Worm (Caenorhabditis elegans) whole organism, mixed stage, embryonic: ENCODE data around the gene rpb-6.

Source experiments
- M03D4.4 ChIP-seq: sonication (generic microtip); optimal IDR thresholded peaks from 2 replicates; lab custom pipeline; 2017; ENCODE audit warnings: mild to moderate bottlenecking, missing genetic modification characterization, missing compliant biosample characterization
- bed-3 ChIP-seq: fragments of 200-800 bp; sonication (Bioruptor generic); optimal IDR thresholded peaks from 3 replicates; lab custom pipeline; 2018; ENCODE audit warnings: mild to moderate bottlenecking, missing genetic modification characterization, moderate library complexity, missing compliant biosample characterization
- ceh-39 ChIP-seq: fragments of 150-350 bp; optimal IDR thresholded peaks from 2 replicates; lab custom pipeline; 2014; ENCODE audit warnings: missing biosample characterization, missing genetic modification characterization
- ceh-43 ChIP-seq: fragments of 200-800 bp; sonication (Bioruptor generic); optimal IDR thresholded peaks from 2 replicates; lab custom pipeline; 2018; ENCODE audit warnings: mild to moderate bottlenecking, missing genetic modification characterization, moderate library complexity, missing compliant biosample characterization
- ces-1 ChIP-seq: fragments of 150-350 bp; optimal IDR thresholded peaks from 2 replicates; lab custom pipeline; 2014; ENCODE audit warnings: missing biosample characterization, missing genetic modification reagents, missing genetic modification characterization
- cnd-1 ChIP-seq: fragments of 200-800 bp; sonication (Bioruptor generic); optimal IDR thresholded peaks from 2 replicates; lab custom pipeline; 2018; ENCODE audit warnings: mild to moderate bottlenecking, missing genetic modification characterization, missing compliant biosample characterization
- drap-1 ChIP-seq: fragments of 200-800 bp; sonication (Bioruptor generic); optimal IDR thresholded peaks from 3 replicates; lab custom pipeline; 2018; ENCODE audit warnings: mild to moderate bottlenecking, missing genetic modification characterization, missing compliant biosample characterization
- elt-1 ChIP-seq: sonication (generic microtip); optimal IDR thresholded peaks from 2 replicates; lab custom pipeline; 2017; ENCODE audit warnings: missing genetic modification characterization, mild to moderate bottlenecking, missing compliant biosample characterization, antibody characterized with exemption, moderate library complexity, borderline replicate concordance; ENCODE audit not compliant: insufficient read depth
- elt-3 ChIP-seq: fragments of 150-350 bp; optimal IDR thresholded peaks from 2 replicates; lab custom pipeline; 2014; ENCODE audit warnings: missing biosample characterization, missing genetic modification characterization
- flh-1 ChIP-seq: fragments of 200-800 bp; sonication (Bioruptor generic); optimal IDR thresholded peaks from 2 replicates; lab custom pipeline; 2018; ENCODE audit warnings: mild to moderate bottlenecking, missing genetic modification characterization, moderate library complexity, missing compliant biosample characterization
- ham-2 ChIP-seq: fragments of 200-800 bp; sonication (Bioruptor generic); optimal IDR thresholded peaks from 2 replicates; lab custom pipeline; 2018; ENCODE audit warnings: mild to moderate bottlenecking, missing genetic modification characterization, missing compliant biosample characterization
- hlh-1 ChIP-seq: fragments of 150-350 bp; optimal IDR thresholded peaks from 2 replicates; lab custom pipeline; 2014; ENCODE audit warnings: missing biosample characterization, missing genetic modification reagents, missing genetic modification characterization
- lin-13 ChIP-seq: fragments of 150-350 bp; optimal IDR thresholded peaks from 2 replicates; lab custom pipeline; 2014; ENCODE audit warnings: missing biosample characterization, missing genetic modification characterization
- lin-32 ChIP-seq: fragments of 200-800 bp; sonication (Bioruptor generic); optimal IDR thresholded peaks from 2 replicates; lab custom pipeline; 2018; ENCODE audit warnings: mild to moderate bottlenecking, missing genetic modification characterization, missing compliant biosample characterization
- lsy-2 ChIP-seq: fragments of 150-350 bp; optimal IDR thresholded peaks from 2 replicates; lab custom pipeline; 2014; ENCODE audit warnings: missing biosample characterization, missing genetic modification characterization
- mab-5 ChIP-seq: fragments of 150-350 bp; optimal IDR thresholded peaks from 2 replicates; lab custom pipeline; 2014; ENCODE audit warnings: missing biosample characterization, missing genetic modification characterization
- mep-1 ChIP-seq: fragments of 150-350 bp; optimal IDR thresholded peaks from 2 replicates; lab custom pipeline; 2017; ENCODE audit warnings: missing biosample characterization, missing genetic modification reagents, missing genetic modification characterization, inconsistent platforms
- mls-2 ChIP-seq: sonication (generic microtip); optimal IDR thresholded peaks from 2 replicates; lab custom pipeline; 2016; ENCODE audit warnings: mild to moderate bottlenecking, missing genetic modification characterization, moderate library complexity, missing compliant biosample characterization
- nhr-12 ChIP-seq: fragments of 150-350 bp; optimal IDR thresholded peaks from 2 replicates; lab custom pipeline; 2014; ENCODE audit warnings: missing biosample characterization, missing genetic modification characterization
- nhr-2 ChIP-seq: fragments of 150-350 bp; optimal IDR thresholded peaks from 2 replicates; lab custom pipeline; 2014; ENCODE audit warnings: missing biosample characterization, missing genetic modification characterization
- nhr-237 ChIP-seq: fragments of 150-350 bp; optimal IDR thresholded peaks from 2 replicates; lab custom pipeline; 2014; ENCODE audit warnings: missing biosample characterization, missing genetic modification characterization
- nhr-28 ChIP-seq: fragments of 150-350 bp; optimal IDR thresholded peaks from 2 replicates; lab custom pipeline; 2014; ENCODE audit warnings: missing biosample characterization, missing genetic modification characterization
- nhr-76 ChIP-seq: sonication (generic microtip); optimal IDR thresholded peaks from 2 replicates; lab custom pipeline; 2017; ENCODE audit warnings: missing biosample characterization, missing genetic modification characterization
- pha-4 ChIP-seq: fragments of 150-350 bp; optimal IDR thresholded peaks from 2 replicates; lab custom pipeline; 2018; ENCODE audit warnings: missing biosample characterization, missing genetic modification reagents, missing genetic modification characterization
- sem-2 ChIP-seq: fragments of 200-800 bp; sonication (Bioruptor generic); optimal IDR thresholded peaks from 2 replicates; lab custom pipeline; 2018; ENCODE audit warnings: mild to moderate bottlenecking, missing genetic modification characterization, missing compliant biosample characterization
- snpc-4 ChIP-seq: fragments of 150-350 bp; optimal IDR thresholded peaks from 2 replicates; lab custom pipeline; 2014; ENCODE audit warnings: missing biosample characterization, missing genetic modification characterization
- sptf-1 ChIP-seq: sonication (generic microtip); optimal IDR thresholded peaks from 2 replicates; lab custom pipeline; 2017; ENCODE audit warnings: mild to moderate bottlenecking, missing genetic modification characterization, moderate library complexity, missing compliant biosample characterization
- tbx-8 ChIP-seq: fragments of 200-800 bp; sonication (Bioruptor generic); optimal IDR thresholded peaks from 2 replicates; lab custom pipeline; 2018; ENCODE audit warnings: mild to moderate bottlenecking, missing genetic modification characterization, moderate library complexity, missing compliant biosample characterization
- unc-120 ChIP-seq: sonication (generic microtip); optimal IDR thresholded peaks from 2 replicates; lab custom pipeline; 2017; ENCODE audit warnings: missing genetic modification characterization, missing compliant biosample characterization; ENCODE audit not compliant: poor library complexity, severe bottlenecking
- unc-39 ChIP-seq: fragments of 150-350 bp; optimal IDR thresholded peaks from 2 replicates; lab custom pipeline; 2014; ENCODE audit warnings: missing biosample characterization, missing genetic modification characterization
- unc-62 ChIP-seq: fragments of 150-350 bp; optimal IDR thresholded peaks from 2 replicates; lab custom pipeline; 2014; ENCODE audit warnings: missing biosample characterization, missing genetic modification reagents, missing genetic modification characterization
- zip-8 ChIP-seq: fragments of 150-350 bp; optimal IDR thresholded peaks from 2 replicates; lab custom pipeline; 2014; ENCODE audit warnings: missing biosample characterization, missing genetic modification characterization
- ztf-11 ChIP-seq: fragments of 150-350 bp; optimal IDR thresholded peaks from 2 replicates; lab custom pipeline; 2014; ENCODE audit warnings: missing biosample characterization, missing genetic modification characterization

The rpb-6 gene

ce11 chrII:10547803-10548693 lies 31.1 kb upstream of the rpb-6 start:
- no peak for TF ChIP-seq flh-1 (GFP tag; lab: Kevin White, UChicago)
- TF ChIP-seq sem-2 (GFP tag; lab: Kevin White, UChicago): no peak
- TF ChIP-seq lsy-2: no peak
- TF ChIP-seq zip-8 (tag; lab: Kevin White, UChicago): no peak
- no peak for TF ChIP-seq elt-3 (tag; lab: Kevin White, UChicago)
- no peak for TF ChIP-seq mab-5 (tag; lab: Kevin White, UChicago)
- TF ChIP-seq tbx-8 (GFP tag; lab: Kevin White, UChicago): no peak
- peak; percentile 5 for TF ChIP-seq M03D4.4
- TF ChIP-seq ces-1 (GFP tag; lab: Kevin White, UChicago): no peak
- no peak for TF ChIP-seq ham-2 (GFP tag; lab: Kevin White, UChicago)
- no peak for TF ChIP-seq hlh-1
- peak; percentile 11 for TF ChIP-seq sptf-1 (tag; lab: Kevin White, UChicago)
- TF ChIP-seq ceh-39 (tag; lab: Kevin White, UChicago): no peak
- TF ChIP-seq unc-39 (tag; lab: Kevin White, UChicago): no peak
- peak; percentile 56 for TF ChIP-seq cnd-1 (tag; lab: Kevin White, UChicago)
- no peak for TF ChIP-seq lin-32 (GFP tag; lab: Kevin White, UChicago)

- TF ChIP-seq elt-1 (tag; lab: Kevin White, UChicago): no peak
- peak; percentile 32 for TF ChIP-seq lin-32 (GFP tag; lab: Kevin White, UChicago)
- TF ChIP-seq bed-3 (GFP tag; lab: Kevin White, UChicago): no peak
- no peak for TF ChIP-seq nhr-76 (tag; lab: Kevin White, UChicago)
- peak; percentile 85 for TF ChIP-seq pha-4 (tag; lab: Kevin White, UChicago)
- TF ChIP-seq ceh-43 (GFP tag; lab: Kevin White, UChicago): no peak
- no peak for TF ChIP-seq snpc-4 (tag; lab: Kevin White, UChicago)
- TF ChIP-seq cnd-1 (tag; lab: Kevin White, UChicago): peak; percentile 63
- peak; percentile 68 for TF ChIP-seq ztf-11 (tag; lab: Kevin White, UChicago)
- peak; percentile 67 for TF ChIP-seq lin-13 (tag; lab: Kevin White, UChicago)
- peak; percentile 55 for TF ChIP-seq nhr-237 (tag; lab: Kevin White, UChicago)
- TF ChIP-seq tbx-8 (GFP tag; lab: Kevin White, UChicago): no peak
- TF ChIP-seq M03D4.4: no peak
- TF ChIP-seq mls-2: peak; percentile 28
- TF ChIP-seq nhr-2 (tag; lab: Kevin White, UChicago): peak; percentile 99
- peak; percentile 10 for TF ChIP-seq ceh-39 (tag; lab: Kevin White, UChicago)
- peak; percentile 11 for TF ChIP-seq drap-1 (GFP tag; lab: Kevin White, UChicago)
- peak; percentile 42 for TF ChIP-seq nhr-12 (tag; lab: Kevin White, UChicago)
- TF ChIP-seq ham-2 (GFP tag; lab: Kevin White, UChicago): peak; percentile 74
- peak; percentile 65 for TF ChIP-seq unc-62 (GFP tag; lab: Kevin White, UChicago)
- TF ChIP-seq zip-8 (tag; lab: Kevin White, UChicago): no peak
- TF ChIP-seq ces-1 (GFP tag; lab: Kevin White, UChicago): peak; percentile 70
- TF ChIP-seq elt-3 (tag; lab: Kevin White, UChicago): no peak
- TF ChIP-seq hlh-1: no peak
- peak; percentile 71 for TF ChIP-seq unc-120
- TF ChIP-seq sptf-1 (tag; lab: Kevin White, UChicago): peak; percentile 68
- TF ChIP-seq mab-5 (tag; lab: Kevin White, UChicago): no peak
- peak; percentile 22 for TF ChIP-seq flh-1 (GFP tag; lab: Kevin White, UChicago)
- peak; percentile 30 for TF ChIP-seq lsy-2
- TF ChIP-seq mep-1 (tag; lab: Kevin White, UChicago): peak; percentile 57
- TF ChIP-seq nhr-28 (tag; lab: Kevin White, UChicago): no peak
These were observed 30.2 kb upstream of the rpb-6 start for ce11 chrII:10548778-10549671.
